Worm (Caenorhabditis elegans) whole organism, L2 larva: Measurements from ENCODE around the gene tcl-2.

ENCODE experiments used
- C34F6.9 ChIP-seq: fragments of 150-350 bp; optimal IDR thresholded peaks from 2 replicates; lab custom pipeline; 2014; ENCODE audit warnings: missing biosample characterization, missing genetic modification characterization
- F13H6.1 ChIP-seq: sonication (generic microtip); optimal IDR thresholded peaks from 2 replicates; lab custom pipeline; 2016; ENCODE audit warnings: missing genetic modification characterization, missing compliant biosample characterization
- R02D3.7 ChIP-seq: fragments of 150-350 bp; optimal IDR thresholded peaks from 2 replicates; lab custom pipeline; 2014; ENCODE audit warnings: missing biosample characterization, missing genetic modification characterization
- Y55F3AM.14 ChIP-seq: fragments of 200-800 bp; sonication (Bioruptor generic); optimal IDR thresholded peaks from 2 replicates; lab custom pipeline; 2018; ENCODE audit warnings: mild to moderate bottlenecking, missing genetic modification characterization, missing compliant biosample characterization
- ZK546.5 ChIP-seq: sonication (generic microtip); optimal IDR thresholded peaks from 2 replicates; lab custom pipeline; 2017; ENCODE audit warnings: missing biosample characterization, missing genetic modification characterization
- alr-1 ChIP-seq: fragments of 150-350 bp; optimal IDR thresholded peaks from 2 replicates; lab custom pipeline; 2014; ENCODE audit warnings: missing biosample characterization, missing genetic modification characterization
- aly-2 ChIP-seq: fragments of 150-350 bp; optimal IDR thresholded peaks from 2 replicates; lab custom pipeline; 2014; ENCODE audit warnings: missing biosample characterization, missing genetic modification characterization
- ama-1 ChIP-seq: fragments of 150-350 bp; optimal IDR thresholded peaks from 2 replicates; lab custom pipeline; 2018; ENCODE audit warnings: inconsistent platforms
- blmp-1 ChIP-seq: sonication (generic microtip); optimal IDR thresholded peaks from 2 replicates; lab custom pipeline; 2017; ENCODE audit warnings: missing genetic modification characterization, mild to moderate bottlenecking, missing compliant biosample characterization, antibody characterized with exemption, moderate library complexity; ENCODE audit not compliant: insufficient read depth
- ceh-16 ChIP-seq: fragments of 150-350 bp; optimal IDR thresholded peaks from 2 replicates; lab custom pipeline; 2014; ENCODE audit warnings: missing biosample characterization, missing genetic modification characterization
- ceh-82 ChIP-seq: fragments of 150-350 bp; optimal IDR thresholded peaks from 2 replicates; lab custom pipeline; 2014; ENCODE audit warnings: missing biosample characterization, missing genetic modification characterization
- crh-2 ChIP-seq: sonication (generic microtip); optimal IDR thresholded peaks from 2 replicates; lab custom pipeline; 2017; ENCODE audit warnings: missing biosample characterization, missing genetic modification characterization
- dmd-4 ChIP-seq: sonication (generic microtip); optimal IDR thresholded peaks from 2 replicates; lab custom pipeline; 2017; ENCODE audit warnings: missing biosample characterization, missing genetic modification characterization
- egl-27 ChIP-seq: sonication (generic microtip); optimal IDR thresholded peaks from 3 replicates; lab custom pipeline; 2017; ENCODE audit warnings: missing biosample characterization, missing genetic modification reagents, missing genetic modification characterization
- elt-1 ChIP-seq: fragments of 150-350 bp; optimal IDR thresholded peaks from 2 replicates; lab custom pipeline; 2014; ENCODE audit warnings: missing biosample characterization, missing genetic modification characterization
- elt-3 ChIP-seq: sonication (generic microtip); optimal IDR thresholded peaks from 2 replicates; lab custom pipeline; 2017; ENCODE audit warnings: missing biosample characterization, missing genetic modification characterization
- fos-1 ChIP-seq: fragments of 150-350 bp; optimal IDR thresholded peaks from 2 replicates; lab custom pipeline; 2014; ENCODE audit warnings: missing biosample characterization, missing genetic modification characterization
- gmeb-1 ChIP-seq: fragments of 150-350 bp; optimal IDR thresholded peaks from 2 replicates; lab custom pipeline; 2014; ENCODE audit warnings: missing biosample characterization, missing genetic modification characterization
- lin-11 ChIP-seq: fragments of 150-350 bp; sonication (generic microtip); optimal IDR thresholded peaks from 2 replicates; lab custom pipeline; 2014; ENCODE audit warnings: missing biosample characterization, missing genetic modification characterization, inconsistent platforms, mixed read lengths
- lin-13 ChIP-seq: fragments of 150-350 bp; optimal IDR thresholded peaks from 2 replicates; lab custom pipeline; 2014; ENCODE audit warnings: missing biosample characterization, missing genetic modification reagents, missing genetic modification characterization
- lin-39 ChIP-seq: fragments of 150-350 bp; optimal IDR thresholded peaks from 2 replicates; lab custom pipeline; 2014; ENCODE audit warnings: missing biosample characterization, missing genetic modification reagents, missing genetic modification characterization
- lsy-2 ChIP-seq, 2 experiments: fragments of 150-350 bp in 1 of 2; sonication (generic microtip) in 1 of 2; optimal IDR thresholded peaks; 2 replicates each; lab custom pipeline; 2014 to 2017; ENCODE audit warnings: missing biosample characterization in 2 of 2, missing genetic modification characterization in 2 of 2
- mab-5 ChIP-seq: fragments of 150-350 bp; optimal IDR thresholded peaks from 2 replicates; lab custom pipeline; 2014; ENCODE audit warnings: missing biosample characterization, missing genetic modification characterization
- mdl-1 ChIP-seq, 2 experiments: fragments of 150-350 bp in 1 of 2; sonication (generic microtip) in 1 of 2; optimal IDR thresholded peaks; 2 replicates each; lab custom pipeline; 2017; ENCODE audit warnings: missing biosample characterization in 2 of 2, missing genetic modification characterization in 2 of 2
- nhr-10 ChIP-seq: sonication (generic microtip); optimal IDR thresholded peaks from 2 replicates; lab custom pipeline; 2017; ENCODE audit warnings: missing biosample characterization, missing genetic modification characterization
- nhr-11 ChIP-seq: fragments of 150-350 bp; optimal IDR thresholded peaks from 2 replicates; lab custom pipeline; 2014; ENCODE audit warnings: missing biosample characterization, missing genetic modification characterization
- nhr-12 ChIP-seq: fragments of 150-350 bp; optimal IDR thresholded peaks from 2 replicates; lab custom pipeline; 2014; ENCODE audit warnings: missing biosample characterization, missing genetic modification characterization
- nhr-129 ChIP-seq: fragments of 150-350 bp; optimal IDR thresholded peaks from 2 replicates; lab custom pipeline; 2014; ENCODE audit warnings: missing biosample characterization, missing genetic modification characterization
- nhr-21 ChIP-seq: fragments of 150-350 bp; optimal IDR thresholded peaks from 2 replicates; lab custom pipeline; 2014; ENCODE audit warnings: missing biosample characterization, missing genetic modification characterization
- nhr-237 ChIP-seq: fragments of 150-350 bp; optimal IDR thresholded peaks from 2 replicates; lab custom pipeline; 2014; ENCODE audit warnings: missing biosample characterization, missing genetic modification characterization
- nhr-25 ChIP-seq: fragments of 150-350 bp; sonication (generic microtip); optimal IDR thresholded peaks from 3 replicates; lab custom pipeline; 2014; ENCODE audit warnings: missing biosample characterization, missing genetic modification characterization
- nhr-6 ChIP-seq: fragments of 150-350 bp; optimal IDR thresholded peaks from 2 replicates; lab custom pipeline; 2014; ENCODE audit warnings: missing biosample characterization, missing genetic modification characterization
- nhr-77 ChIP-seq: fragments of 150-350 bp; optimal IDR thresholded peaks from 2 replicates; lab custom pipeline; 2014; ENCODE audit warnings: missing biosample characterization, missing genetic modification characterization
- sem-4 ChIP-seq: fragments of 150-350 bp; optimal IDR thresholded peaks from 2 replicates; lab custom pipeline; 2014; ENCODE audit warnings: missing biosample characterization, missing genetic modification reagents, missing genetic modification characterization
- sma-3 ChIP-seq: sonication (generic microtip); optimal IDR thresholded peaks from 2 replicates; lab custom pipeline; 2016; ENCODE audit warnings: missing genetic modification reagents, missing genetic modification characterization, missing compliant biosample characterization
- sma-9 ChIP-seq, 2 experiments: fragments of 150-350 bp in 1 of 2; sonication (generic microtip) in 1 of 2; optimal IDR thresholded peaks; 2 replicates each; lab custom pipeline; 2014 to 2016; ENCODE audit warnings: missing genetic modification characterization in 2 of 2, mild to moderate bottlenecking in 1 of 2, missing biosample characterization in 1 of 2, missing compliant biosample characterization in 1 of 2, missing genetic modification reagents in 1 of 2, moderate library complexity in 1 of 2
- snpc-4 ChIP-seq: fragments of 150-350 bp; optimal IDR thresholded peaks from 2 replicates; lab custom pipeline; 2014; ENCODE audit warnings: missing biosample characterization, missing genetic modification characterization
- unc-39 ChIP-seq: fragments of 150-350 bp; optimal IDR thresholded peaks from 2 replicates; lab custom pipeline; 2014; ENCODE audit warnings: missing biosample characterization, missing genetic modification characterization
- unc-55 ChIP-seq: fragments of 150-350 bp; sonication (generic microtip); optimal IDR thresholded peaks from 3 replicates; lab custom pipeline; 2014; ENCODE audit warnings: missing biosample characterization, missing genetic modification reagents, missing genetic modification characterization
- zag-1 ChIP-seq: fragments of 150-350 bp; optimal IDR thresholded peaks from 2 replicates; lab custom pipeline; 2014; ENCODE audit warnings: missing biosample characterization, missing genetic modification characterization
- ztf-1 ChIP-seq: fragments of 200-800 bp; sonication (Bioruptor generic); conservative IDR thresholded peaks from 2 replicates; pipeline ENCODE4 v1.3.6; 2022; ENCODE audit warnings: missing genetic modification characterization, missing compliant biosample characterization

Gene tcl-2

DNA sequence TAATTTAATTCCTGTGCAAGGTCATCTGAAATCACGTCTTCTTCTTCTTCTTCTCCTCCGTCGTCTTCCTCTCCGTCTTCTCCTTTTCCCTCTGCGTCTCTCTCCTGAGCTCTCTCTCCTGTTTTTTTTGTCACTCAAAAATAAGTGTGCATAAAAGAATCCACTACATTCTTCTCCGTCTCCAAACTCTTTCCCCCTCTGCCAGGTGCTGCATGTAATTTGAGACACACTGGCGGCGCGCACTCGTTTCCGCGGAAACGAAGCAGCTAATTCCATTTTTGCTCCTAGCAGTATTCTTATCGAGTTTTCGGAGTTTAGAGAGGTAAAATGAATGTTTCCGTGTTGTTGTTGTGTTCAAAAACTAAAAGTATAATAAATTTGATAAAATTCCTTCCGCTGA lies 7.2 kb downstream of the tcl-2 start:
- TF ChIP-seq R02D3.7 (tag; lab: Kevin White, UChicago), result no peak
- TF ChIP-seq unc-55, result peak; percentile 11
- peak; percentile 19 for TF ChIP-seq C34F6.9 (tag; lab: Kevin White, UChicago)
- no peak for TF ChIP-seq blmp-1 (tag; lab: Kevin White, UChicago)
- TF ChIP-seq lin-13, result no peak
- no peak for TF ChIP-seq nhr-129 (tag; lab: Kevin White, UChicago)
- TF ChIP-seq ceh-82 (tag; lab: Kevin White, UChicago), result no peak

DNA sequence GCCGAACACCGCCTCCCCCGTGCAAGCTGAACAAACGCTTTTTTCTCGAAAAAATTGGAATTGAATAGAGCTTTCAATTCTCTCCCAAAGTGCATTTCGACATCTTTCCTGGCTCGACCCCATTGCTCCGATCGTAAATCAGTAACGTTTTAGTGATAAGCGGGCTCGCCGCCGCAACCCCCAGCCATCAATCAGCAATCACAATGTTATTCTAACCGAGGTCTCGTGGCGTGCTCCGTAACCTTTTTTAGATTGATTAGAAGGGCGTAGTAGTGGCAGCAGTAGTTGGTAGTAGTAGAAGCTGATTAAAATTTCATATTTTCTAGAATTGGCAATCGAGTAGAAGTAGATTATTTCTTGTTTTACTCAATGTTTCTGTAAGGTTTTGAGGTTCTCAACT lies 8.5 kb downstream of the tcl-2 start:
- no peak for TF ChIP-seq F13H6.1 (tag; lab: Kevin White, UChicago)
- TF ChIP-seq nhr-77 (tag; lab: Kevin White, UChicago), result no peak
- TF ChIP-seq blmp-1 (tag; lab: Kevin White, UChicago), result no peak
- no peak for TF ChIP-seq elt-3 (tag; lab: Kevin White, UChicago)
- TF ChIP-seq sma-9 (GFP tag; optimal IDR thresholded peaks at IDR 0.05; lab: Kevin White, UChicago), result no peak
- no peak for TF ChIP-seq sma-9 (tag; optimal IDR thresholded peaks at IDR 0.05; lab: Kevin White, UChicago)
- TF ChIP-seq lin-39, result no peak
- TF ChIP-seq ceh-16 (tag; lab: Kevin White, UChicago), result no peak
- no peak for TF ChIP-seq unc-39
- TF ChIP-seq dmd-4 (tag; lab: Kevin White, UChicago), result no peak
- no peak for TF ChIP-seq sem-4 (tag; lab: Kevin White, UChicago)

DNA sequence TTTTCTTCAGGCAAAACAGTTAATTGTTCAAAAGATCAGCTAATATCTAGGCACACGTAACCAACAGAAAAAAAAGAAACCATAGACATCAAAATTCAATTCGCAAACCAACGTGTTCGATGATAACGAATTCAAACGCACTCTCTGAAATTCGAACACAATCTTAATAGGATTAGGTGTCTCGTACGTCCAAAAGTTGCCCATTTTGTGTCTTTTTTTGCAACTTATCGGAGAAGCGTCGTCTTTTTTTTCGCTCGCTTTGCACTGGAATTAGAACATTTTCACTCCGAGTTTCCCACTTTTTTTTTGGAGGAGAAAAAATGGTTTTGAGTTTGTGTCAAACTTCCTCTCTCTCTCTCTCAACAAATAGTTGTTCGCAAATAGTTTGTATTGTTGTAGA lies 10.2 kb downstream of the tcl-2 start:
- TF ChIP-seq ZK546.5 (tag; lab: Kevin White, UChicago), result no peak
- TF ChIP-seq mab-5, result no peak
- TF ChIP-seq nhr-10, result no peak
- TF ChIP-seq sma-3, result no peak
- no peak for TF ChIP-seq elt-1 (tag; lab: Kevin White, UChicago)
- TF ChIP-seq blmp-1 (tag; lab: Kevin White, UChicago), result no peak
- TF ChIP-seq nhr-77 (tag; lab: Kevin White, UChicago), result no peak
- TF ChIP-seq mdl-1 (tag; optimal IDR thresholded peaks at IDR 0.05; lab: Kevin White, UChicago), result no peak
- no peak for TF ChIP-seq zag-1
- no peak for TF ChIP-seq ceh-16 (tag; lab: Kevin White, UChicago)
- TF ChIP-seq nhr-237, result no peak
- TF ChIP-seq snpc-4 (tag; lab: Kevin White, UChicago), result no peak
- no peak for TF ChIP-seq ceh-82 (tag; lab: Kevin White, UChicago)
- no peak for TF ChIP-seq unc-39
- TF ChIP-seq C34F6.9 (tag; lab: Kevin White, UChicago), result no peak
- no peak for TF ChIP-seq nhr-11
- TF ChIP-seq aly-2, result no peak
- TF ChIP-seq unc-55, result no peak

DNA sequence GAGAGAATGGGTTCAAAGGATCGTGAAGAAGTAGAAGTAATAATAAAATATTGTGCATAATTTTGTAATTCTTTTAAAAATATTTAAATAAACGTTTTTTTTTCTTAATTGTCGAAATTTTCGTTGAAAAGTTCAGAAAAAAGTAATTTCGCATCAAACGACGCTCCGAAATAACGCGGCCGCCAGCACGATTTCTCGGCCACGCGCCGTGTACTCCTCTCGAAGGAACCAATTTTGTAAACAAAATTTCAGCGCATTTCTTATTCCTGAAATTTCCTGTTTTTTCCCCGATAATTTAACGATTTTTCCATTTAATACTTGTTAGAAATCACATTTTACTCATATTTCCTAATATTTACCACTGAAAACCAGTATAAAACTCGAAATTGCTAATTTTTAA lies 13.2 kb downstream of the tcl-2 start, which contains the start of gene Y38C1AA.12:
Gene Y38C1AA.12 (plus strand): TSS at position 211 of the 400 bp plus-strand sequence.
- TF ChIP-seq egl-27, result peak; percentile 53
- TF ChIP-seq nhr-25 (tag; lab: Kevin White, UChicago), result peak; percentile 60
- no peak for TF ChIP-seq nhr-237
- TF ChIP-seq sma-3, result peak; percentile 89
- peak; percentile 28 for TF ChIP-seq nhr-129 (tag; lab: Kevin White, UChicago)
- TF ChIP-seq nhr-21, result peak; percentile 54
- no peak for TF ChIP-seq dmd-4 (tag; lab: Kevin White, UChicago)
- peak; percentile 44 for TF ChIP-seq snpc-4 (tag; lab: Kevin White, UChicago)
- peak; percentile 74 to 87 for TF ChIP-seq lsy-2 (tag; optimal IDR thresholded peaks at IDR 0.05; lab: Kevin White, UChicago)
- peak; percentile 70 for TF ChIP-seq mab-5
- TF ChIP-seq alr-1 (tag; lab: Kevin White, UChicago), result no peak
- TF ChIP-seq gmeb-1, result peak; percentile 73
- TF ChIP-seq R02D3.7 (tag; lab: Kevin White, UChicago), result no peak
- TF ChIP-seq nhr-12 (tag; lab: Kevin White, UChicago), result no peak
- TF ChIP-seq nhr-6, result peak; percentile 13
- peak; percentile 77 for TF ChIP-seq crh-2 (tag; lab: Kevin White, UChicago)
- TF ChIP-seq Y55F3AM.14, result peak; percentile 65
- peak; percentile 24 for TF ChIP-seq fos-1 (tag; lab: Kevin White, UChicago)
- TF ChIP-seq C34F6.9 (tag; lab: Kevin White, UChicago), result peak; percentile 84
- TF ChIP-seq sma-9 (GFP tag; optimal IDR thresholded peaks at IDR 0.05; lab: Kevin White, UChicago), result peak; percentile 88
- TF ChIP-seq sma-9 (tag; optimal IDR thresholded peaks at IDR 0.05; lab: Kevin White, UChicago), result no peak
- no peak for TF ChIP-seq ztf-1 (GFP tag; lab: Robert Waterston, UW)
- TF ChIP-seq sem-4 (tag; lab: Kevin White, UChicago), result peak; percentile 59
- no peak for TF ChIP-seq elt-1 (tag; lab: Kevin White, UChicago)
- TF ChIP-seq unc-39, result no peak
- peak; percentile 55 for TF ChIP-seq lin-11 (tag; lab: Kevin White, UChicago)
- TF ChIP-seq lin-13, result peak; percentile 84
- TF ChIP-seq ama-1 (lab: Kevin White, UChicago), result no peak
- TF ChIP-seq mdl-1 (tag; optimal IDR thresholded peaks at IDR 0.05; lab: Kevin White, UChicago), result peak in 1 of 2 experiments; percentile 8
- TF ChIP-seq F13H6.1 (tag; lab: Kevin White, UChicago), result peak; percentile 82
- peak; percentile 84 for TF ChIP-seq unc-55
- peak; percentile 1 for TF ChIP-seq ceh-82 (tag; lab: Kevin White, UChicago)
- TF ChIP-seq blmp-1 (tag; lab: Kevin White, UChicago), result peak; percentile 27
